Fruit fly (Drosophila melanogaster): ENCODE measurements around the gene CG33099.
A peak's percentile ranks its signal among the peaks of the same experiment; 100 is the strongest.

Gene CG33099

DNA sequence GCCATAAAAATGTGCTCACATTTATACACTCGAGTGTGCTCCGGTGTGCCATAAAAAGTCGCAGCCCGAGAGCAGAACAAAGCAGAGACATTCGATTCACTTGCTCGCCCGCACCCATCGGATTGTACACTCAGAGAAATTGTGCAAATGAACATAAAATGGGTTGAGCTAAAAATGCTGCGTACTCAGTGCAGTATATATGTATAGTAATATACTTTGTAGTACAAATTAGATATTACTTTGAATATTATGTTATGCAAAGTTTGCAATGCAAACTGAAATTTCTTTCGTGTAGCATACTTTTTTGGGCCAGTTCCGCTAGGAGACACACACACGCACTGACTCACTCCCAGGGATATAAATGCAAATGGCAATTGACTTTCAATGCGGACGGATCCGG, 26.7 kb downstream of the CG33099 start:
- no peak for TF ChIP-seq CG11294 (GFP tag; IDR thresholded peaks at IDR 0.05)
- peak; percentile 15 for TF ChIP-seq svp (GFP tag)

DNA sequence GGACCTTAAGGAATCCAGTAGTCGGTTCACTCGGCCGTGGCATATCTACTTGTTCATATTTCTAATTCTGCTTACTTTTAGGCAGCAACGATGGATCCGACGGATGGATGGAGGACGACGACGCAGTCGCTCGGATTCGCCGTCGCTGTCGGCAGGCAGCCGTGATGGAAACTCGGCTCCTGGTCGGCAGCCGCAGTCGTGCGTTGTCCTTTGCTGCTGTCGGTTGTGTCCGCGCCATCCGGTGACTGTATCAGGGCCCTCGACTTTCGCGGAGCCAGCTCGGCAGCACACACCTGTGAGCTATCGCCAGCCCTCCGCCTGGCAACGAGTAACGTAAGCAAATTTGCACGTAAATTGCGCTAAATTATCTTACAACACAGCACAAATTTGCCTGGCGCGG, 33.3 kb downstream of the CG33099 start, which contains the start of gene Octbeta1R:
TSS of gene Octbeta1R (plus strand) at position 191 of the 400 bp plus-strand sequence.
- TF ChIP-seq fd85E (GFP tag; optimal IDR thresholded peaks at IDR 0.05) (no peak), Sox102F (GFP tag; optimal IDR thresholded peaks at IDR 0.05) (no peak), Ets21C (GFP tag; optimal IDR thresholded peaks at IDR 0.05) (no peak), cyc (GFP tag; optimal IDR thresholded peaks at IDR 0.05) (no peak), CG8632 (GFP tag; optimal IDR thresholded peaks at IDR 0.05) (no peak), Gug (GFP tag; IDR thresholded peaks at IDR 0.05) (no peak), CG11902 (GFP tag; optimal IDR thresholded peaks at IDR 0.05) (no peak), Hr4 (GFP tag; optimal IDR thresholded peaks at IDR 0.05) (no peak), eg (GFP tag; IDR thresholded peaks at IDR 0.05) (no peak)

DNA sequence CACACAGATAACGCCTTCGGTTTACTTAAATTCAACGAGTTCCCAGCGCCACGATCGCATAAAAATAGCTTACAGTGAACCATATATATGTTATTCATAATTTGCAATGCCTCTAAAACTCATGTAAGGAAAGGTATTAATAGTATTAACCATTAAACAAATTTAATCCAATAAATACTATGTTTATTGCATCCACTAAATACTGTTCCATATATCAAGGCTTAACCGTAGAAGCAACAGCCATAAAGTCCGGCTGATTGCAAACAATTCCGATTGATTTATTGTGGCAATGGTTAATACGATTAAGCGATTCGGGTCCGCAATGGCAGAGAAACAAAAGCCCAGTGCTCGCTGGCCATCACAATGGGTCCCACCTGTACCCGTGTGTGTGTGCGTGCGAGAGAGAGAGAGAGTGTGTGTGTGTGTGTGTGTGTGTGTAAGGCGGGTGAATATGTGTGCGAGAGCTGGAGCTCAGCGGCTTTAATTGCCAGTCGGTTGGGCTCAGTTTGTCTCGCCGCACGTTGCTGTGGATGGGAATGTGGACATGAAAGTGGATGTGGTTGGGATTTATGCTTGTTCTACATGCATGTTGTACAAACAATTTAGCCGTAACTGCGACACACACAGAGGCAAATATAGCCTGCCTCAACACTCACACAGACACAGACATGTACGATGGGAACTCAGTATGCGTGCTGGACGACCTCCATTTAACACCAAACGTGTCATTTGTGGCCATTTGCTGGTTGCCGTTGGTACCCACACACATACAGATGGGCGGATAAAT, 35.7 kb downstream of the CG33099 start:
- TF ChIP-seq cyc (GFP tag; optimal IDR thresholded peaks at IDR 0.05) (peak; percentile 39), fkh (GFP tag; optimal IDR thresholded peaks at IDR 0.05) (no peak), CG11294 (GFP tag; IDR thresholded peaks at IDR 0.05) (no peak), CG31627 (GFP tag; optimal IDR thresholded peaks at IDR 0.05) (no peak), Sox14 (GFP tag; optimal IDR thresholded peaks at IDR 0.05) (no peak), CG8319 (GFP tag; optimal IDR thresholded peaks at IDR 0.05) (peak; percentile 55), spab (GFP tag; optimal IDR thresholded peaks at IDR 0.05) (no peak), CG7368 (GFP tag; optimal IDR thresholded peaks at IDR 0.05) (peak; percentile 1), fd85E (GFP tag; optimal IDR thresholded peaks at IDR 0.05) (no peak), CG6276 (GFP tag; optimal IDR thresholded peaks at IDR 0.05) (peak; percentile 74), eg (GFP tag; IDR thresholded peaks at IDR 0.05) (0 out of 3 replicates have a peak, but pooled peaks have one; percentile 26), Eip75B (GFP tag; optimal IDR thresholded peaks at IDR 0.05) (peak; percentile 12), CG15336 (GFP tag; IDR thresholded peaks at IDR 0.05) (no peak), CG3032 (tag; optimal IDR thresholded peaks at IDR 0.05) (no peak), Blimp-1 (GFP tag; optimal IDR thresholded peaks at IDR 0.05) (no peak), CG1621 (tag; optimal IDR thresholded peaks at IDR 0.05) (no peak), CG10631 (GFP tag; optimal IDR thresholded peaks at IDR 0.05) (peak; percentile 2), CG16779 (tag; optimal IDR thresholded peaks at IDR 0.05) (peak; percentile 24), achi (GFP tag; optimal IDR thresholded peaks at IDR 0.05) (no peak), Eip78C (GFP tag) (peak; percentile 68), CG9139 (GFP tag; optimal IDR thresholded peaks at IDR 0.05) (no peak), Hr4 (GFP tag; optimal IDR thresholded peaks at IDR 0.05) (peak; percentile 18), CG6792 (GFP tag; optimal IDR thresholded peaks at IDR 0.05) (peak; percentile 21), Ets96B (tag; optimal IDR thresholded peaks at IDR 0.05) (peak; percentile 17), Ets21C (GFP tag; optimal IDR thresholded peaks at IDR 0.05) (no peak), vri (GFP tag; optimal IDR thresholded peaks at IDR 0.05) (no peak), topi (GFP tag; optimal IDR thresholded peaks at IDR 0.05) (peak; percentile 20), pdm3 (GFP tag; optimal IDR thresholded peaks at IDR 0.05) (no peak)

DNA sequence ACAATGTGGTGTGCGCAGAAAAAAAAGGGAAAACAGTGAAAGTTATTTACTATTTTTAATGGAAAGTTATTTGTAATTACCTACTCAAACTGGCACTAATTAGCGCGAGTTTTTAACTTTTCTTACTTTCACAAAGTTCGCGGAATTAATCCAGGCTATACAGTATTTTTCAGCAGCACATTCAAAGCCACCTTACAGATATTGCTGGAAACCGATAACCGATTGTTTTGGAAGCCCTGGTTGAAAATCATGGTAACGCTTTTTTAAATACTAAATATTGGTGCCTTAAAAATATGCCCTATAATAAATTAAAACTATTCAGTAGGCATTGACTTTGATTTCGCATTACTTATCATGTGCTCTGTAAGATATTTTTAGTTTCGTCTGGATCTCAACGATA, 37.6 kb downstream of the CG33099 start, which contains the start of gene tHMG2:
TSS of gene tHMG2 (plus strand) at position 187 of the 400 bp plus-strand sequence.
- TF ChIP-seq CG32006 (GFP tag; optimal IDR thresholded peaks at IDR 0.05) (no peak), CG7368 (GFP tag; optimal IDR thresholded peaks at IDR 0.05) (no peak), Sox15 (GFP tag; optimal IDR thresholded peaks at IDR 0.05) (no peak), CG11902 (GFP tag; optimal IDR thresholded peaks at IDR 0.05) (no peak), pdm3 (GFP tag; optimal IDR thresholded peaks at IDR 0.05) (no peak)

Measured in whole organism, prepupa.